Fruit fly (Drosophila melanogaster) whole organism, embryonic: Measurements from ENCODE around the gene CG18269.

Experiments
- CG10462 ChIP-seq: fragments of 200-800 bp; sonication (Bioruptor generic); optimal IDR thresholded peaks from 2 replicates; lab custom pipeline; 2016; ENCODE audit warnings: missing biosample characterization, missing genetic modification characterization
- CG10959 ChIP-seq: fragments of 200-800 bp; sonication (Bioruptor generic); IDR thresholded peaks from 2 replicates; pipeline ENCODE4 v1.3.6; 2022; ENCODE audit warnings: missing biosample characterization, missing genetic modification characterization
- CG12659 ChIP-seq: fragments of 200-800 bp; sonication (Bioruptor generic); optimal IDR thresholded peaks from 3 replicates; lab custom pipeline; 2017; ENCODE audit warnings: mild to moderate bottlenecking, missing biosample characterization, missing genetic modification reagents, missing genetic modification characterization
- CG13287 ChIP-seq: fragments of 200-800 bp; sonication (Bioruptor generic); IDR thresholded peaks from 2 replicates; pipeline ENCODE4 v1.3.6; 2022; ENCODE audit warnings: missing biosample characterization, missing genetic modification characterization; ENCODE audit not compliant: partially characterized antibody
- CG13775 ChIP-seq: fragments of 200-800 bp; sonication (Bioruptor generic); optimal IDR thresholded peaks from 3 replicates; lab custom pipeline; 2017; ENCODE audit warnings: missing biosample characterization, mild to moderate bottlenecking, missing genetic modification characterization
- CG14860 ChIP-seq: fragments of 200-800 bp; sonication (Bioruptor generic); IDR thresholded peaks from 3 replicates; pipeline ENCODE4 v1.3.6; 2022; ENCODE audit warnings: missing biosample characterization, missing genetic modification characterization; ENCODE audit not compliant: partially characterized antibody
- CG1603 ChIP-seq: fragments of 200-800 bp; sonication (Bioruptor generic); optimal IDR thresholded peaks from 2 replicates; lab custom pipeline; 2019; ENCODE audit warnings: missing biosample characterization, mild to moderate bottlenecking, missing genetic modification characterization, moderate library complexity
- CG16813 ChIP-seq: fragments of 200-800 bp; sonication (Bioruptor generic); IDR thresholded peaks from 3 replicates; pipeline ENCODE4 v1.3.6; 2022; ENCODE audit warnings: missing biosample characterization, missing genetic modification characterization; ENCODE audit not compliant: partially characterized antibody
- CG17802 ChIP-seq: fragments of 200-800 bp; sonication (Bioruptor generic); optimal IDR thresholded peaks from 2 replicates; lab custom pipeline; 2018; ENCODE audit warnings: missing biosample characterization, mild to moderate bottlenecking, missing genetic modification characterization, moderate library complexity
- CG17829 ChIP-seq: fragments of 200-800 bp; optimal IDR thresholded peaks from 2 replicates; lab custom pipeline; 2019; ENCODE audit warnings: missing biosample characterization, mild to moderate bottlenecking, missing genetic modification characterization, moderate library complexity
- CG17912 ChIP-seq: fragments of 200-800 bp; sonication (Bioruptor generic); optimal IDR thresholded peaks from 2 replicates; lab custom pipeline; 2018; ENCODE audit warnings: missing biosample characterization, mild to moderate bottlenecking, missing genetic modification characterization
- CG2116 ChIP-seq: fragments of 200-800 bp; sonication (Bioruptor generic); optimal IDR thresholded peaks from 3 replicates; lab custom pipeline; 2018; ENCODE audit warnings: missing biosample characterization, mild to moderate bottlenecking, missing genetic modification characterization
- CG2678 ChIP-seq: fragments of 200-800 bp; sonication (Bioruptor generic); optimal IDR thresholded peaks from 3 replicates; lab custom pipeline; 2019; ENCODE audit warnings: missing biosample characterization, mild to moderate bottlenecking, missing genetic modification characterization, moderate library complexity
- CG34224 ChIP-seq: fragments of 200-800 bp; sonication (Bioruptor generic); IDR thresholded peaks from 3 replicates; pipeline ENCODE4 v1.3.6; 2022; ENCODE audit warnings: missing biosample characterization, missing genetic modification characterization; ENCODE audit not compliant: partially characterized antibody
- CG3995 ChIP-seq: fragments of 200-800 bp; sonication (Bioruptor generic); optimal IDR thresholded peaks from 3 replicates; lab custom pipeline; 2016; ENCODE audit warnings: missing biosample characterization, missing genetic modification characterization
- CG5953 ChIP-seq: fragments of 200-800 bp; sonication (Bioruptor generic); IDR thresholded peaks from 2 replicates; pipeline ENCODE4 v1.3.6; 2022; ENCODE audit warnings: missing biosample characterization, missing genetic modification characterization
- CG6254 ChIP-seq: fragments of 200-800 bp; sonication (Bioruptor generic); optimal IDR thresholded peaks from 3 replicates; lab custom pipeline; 2017; ENCODE audit warnings: mild to moderate bottlenecking, missing biosample characterization, missing genetic modification reagents, missing genetic modification characterization
- CG6654 ChIP-seq: fragments of 200-800 bp; sonication (Bioruptor generic); optimal IDR thresholded peaks from 2 replicates; lab custom pipeline; 2017; ENCODE audit warnings: missing biosample characterization, mild to moderate bottlenecking, missing genetic modification characterization
- CG7839 ChIP-seq: fragments of 200-800 bp; sonication (Bioruptor generic); optimal IDR thresholded peaks from 3 replicates; lab custom pipeline; 2018; ENCODE audit warnings: missing biosample characterization, mild to moderate bottlenecking, missing genetic modification characterization, moderate library complexity
- CG8944 ChIP-seq: fragments of 200-800 bp; sonication (Bioruptor generic); optimal IDR thresholded peaks from 3 replicates; lab custom pipeline; 2016; ENCODE audit warnings: missing biosample characterization, missing genetic modification characterization
- CHES-1-like ChIP-seq: fragments of 200-800 bp; sonication (Bioruptor generic); optimal IDR thresholded peaks from 2 replicates; lab custom pipeline; 2016; ENCODE audit warnings: missing biosample characterization, missing genetic modification characterization
- D ChIP-seq, 2 experiments: fragments of 200-800 bp in 1 of 2; fragments of >200 bp in 1 of 2; sonication (Bioruptor generic) in 1 of 2; optimal IDR thresholded peaks; 2 replicates in 1 of 2; 3 replicates in 1 of 2; lab custom pipeline; 2017; ENCODE audit warnings: mild to moderate bottlenecking in 1 of 2, missing biosample characterization in 1 of 2, missing genetic modification characterization in 1 of 2, missing genetic modification reagents in 1 of 2
- Dll ChIP-seq: fragments of 200-800 bp; sonication (Bioruptor generic); IDR thresholded peaks from 4 replicates; pipeline ENCODE4 v1.3.6; 2022; ENCODE audit warnings: missing biosample characterization, missing genetic modification characterization; ENCODE audit not compliant: partially characterized antibody
- Doc3 ChIP-seq: fragments of 200-800 bp; sonication (Bioruptor generic); IDR thresholded peaks from 3 replicates; pipeline ENCODE4 v1.3.6; 2022; ENCODE audit warnings: missing biosample characterization, missing genetic modification characterization; ENCODE audit not compliant: partially characterized antibody
- E2f1 ChIP-seq: fragments of 200-800 bp; sonication (Bioruptor generic); IDR thresholded peaks from 2 replicates; pipeline ENCODE4 v1.3.6; 2022; ENCODE audit warnings: missing biosample characterization, missing genetic modification characterization
- E2f2 ChIP-seq: fragments of 200-800 bp; sonication (Bioruptor generic); IDR thresholded peaks from 2 replicates; pipeline ENCODE4 v1.3.6; 2022; ENCODE audit warnings: missing biosample characterization, missing genetic modification characterization
- Ets65A ChIP-seq: fragments of 200-800 bp; sonication (Bioruptor generic); peaks from one replicate; lab custom pipeline; 2016; ENCODE audit warnings: missing biosample characterization, missing genetic modification characterization
- Ets97D ChIP-seq: fragments of 200-800 bp; sonication (Bioruptor generic); optimal IDR thresholded peaks from 3 replicates; lab custom pipeline; 2016; ENCODE audit warnings: missing biosample characterization, missing genetic modification characterization
- HmgZ ChIP-seq: fragments of 200-800 bp; sonication (Bioruptor generic); optimal IDR thresholded peaks from 2 replicates; lab custom pipeline; 2018; ENCODE audit warnings: missing biosample characterization, mild to moderate bottlenecking, missing genetic modification characterization
- NC2β ChIP-seq: fragments of 200-800 bp; sonication (Bioruptor generic); optimal IDR thresholded peaks from 2 replicates; lab custom pipeline; 2016; ENCODE audit warnings: missing biosample characterization, missing genetic modification characterization
- Opbp ChIP-seq: fragments of 200-800 bp; sonication (Bioruptor generic); IDR thresholded peaks from 3 replicates; pipeline ENCODE4 v1.3.6; 2022; ENCODE audit warnings: missing biosample characterization, missing genetic modification characterization; ENCODE audit not compliant: partially characterized antibody
- Pdp1 ChIP-seq, 2 experiments: fragments of 200-800 bp; sonication (Bioruptor generic); optimal IDR thresholded peaks; 3 replicates each; lab custom pipeline; 2016; ENCODE audit warnings: missing biosample characterization in 2 of 2, missing genetic modification characterization in 2 of 2, mild to moderate bottlenecking in 1 of 2, moderate library complexity in 1 of 2
- Sin3A ChIP-seq: fragments of >200 bp; optimal IDR thresholded peaks from 2 replicates; lab custom pipeline; 2018
- amos ChIP-seq: fragments of 200-800 bp; sonication (Bioruptor generic); IDR thresholded peaks from 2 replicates; pipeline ENCODE4 v1.3.6; 2022; ENCODE audit warnings: missing biosample characterization, missing genetic modification characterization; ENCODE audit not compliant: partially characterized antibody
- btn ChIP-seq: fragments of 200-800 bp; sonication (Bioruptor generic); optimal IDR thresholded peaks from 2 replicates; lab custom pipeline; 2016; ENCODE audit warnings: missing biosample characterization, missing genetic modification characterization
- cwo ChIP-seq: fragments of 200-800 bp; sonication (Bioruptor generic); optimal IDR thresholded peaks from 3 replicates; lab custom pipeline; 2017; ENCODE audit warnings: missing biosample characterization, missing genetic modification characterization, mild to moderate bottlenecking, moderate library complexity, missing genetic modification reagents
- ewg ChIP-seq: fragments of 200-800 bp; sonication (Bioruptor generic); optimal IDR thresholded peaks from 3 replicates; lab custom pipeline; 2017; ENCODE audit warnings: mild to moderate bottlenecking, missing biosample characterization, missing genetic modification reagents, missing genetic modification characterization
- hb ChIP-seq: fragments of 200-800 bp; sonication (Bioruptor generic); IDR thresholded peaks from 3 replicates; pipeline ENCODE4 v1.3.6; 2022; ENCODE audit warnings: missing biosample characterization, missing genetic modification characterization; ENCODE audit not compliant: partially characterized antibody
- hkb ChIP-seq, 2 experiments: fragments of 200-800 bp in 1 of 2; fragments of >200 bp in 1 of 2; sonication (Bioruptor generic) in 1 of 2; IDR thresholded peaks in 1 of 2; optimal IDR thresholded peaks in 1 of 2; 2 replicates each; pipeline versions ENCODE4 v1.3.6 to Lab custom; 2017 to 2022; ENCODE audit warnings: missing biosample characterization in 1 of 2, missing genetic modification characterization in 1 of 2
- jumu ChIP-seq: fragments of 200-800 bp; sonication (Bioruptor generic); optimal IDR thresholded peaks from 3 replicates; lab custom pipeline; 2016; ENCODE audit warnings: missing biosample characterization, missing genetic modification characterization
- p53 ChIP-seq: fragments of 200-800 bp; sonication (Bioruptor generic); optimal IDR thresholded peaks from 2 replicates; lab custom pipeline; 2016; ENCODE audit warnings: missing biosample characterization, missing genetic modification characterization
- pho ChIP-seq: fragments of 200-800 bp; sonication (Bioruptor generic); optimal IDR thresholded peaks from 2 replicates; lab custom pipeline; 2016; ENCODE audit warnings: missing biosample characterization, missing genetic modification characterization
- row ChIP-seq: fragments of 200-800 bp; sonication (Bioruptor generic); IDR thresholded peaks from 3 replicates; pipeline ENCODE4 v1.3.6; 2022; ENCODE audit warnings: missing biosample characterization, missing genetic modification characterization
- sens ChIP-seq: fragments of 200-800 bp; sonication (Bioruptor generic); peaks from one replicate; lab custom pipeline; 2016; ENCODE audit warnings: missing biosample characterization, missing genetic modification characterization
- stwl ChIP-seq: fragments of 200-800 bp; sonication (Bioruptor generic); optimal IDR thresholded peaks from 3 replicates; lab custom pipeline; 2018; ENCODE audit warnings: missing biosample characterization, mild to moderate bottlenecking, missing genetic modification characterization, moderate library complexity
- tna ChIP-seq: fragments of 200-800 bp; sonication (Bioruptor generic); IDR thresholded peaks from 2 replicates; pipeline ENCODE4 v1.3.6; 2022; ENCODE audit warnings: missing biosample characterization, missing genetic modification characterization; ENCODE audit not compliant: partially characterized antibody
- unpg ChIP-seq: fragments of 200-800 bp; sonication (Bioruptor generic); optimal IDR thresholded peaks from 3 replicates; lab custom pipeline; 2018; ENCODE audit warnings: missing biosample characterization, mild to moderate bottlenecking, missing genetic modification characterization, moderate library complexity

CG18269 gene

dm6 chr2L:5541935-5542685 is 9.5 kb upstream of the CG18269 start, which contains the start of the genes Hel25E and Lam:
Gene Hel25E (minus strand): TSS chr2L:5542314.
Gene Lam (plus strand): TSS chr2L:5542480.
- TF ChIP-seq D (optimal IDR thresholded peaks at IDR 0.05; lab: Kevin White, UChicago) (no peak), D (GFP tag; optimal IDR thresholded peaks at IDR 0.05; lab: Kevin White, UChicago) (no peak), Doc3 (GFP tag; lab: Robert Waterston, UW) (peak; percentile 87), CG6254 (no peak), jumu (GFP tag; lab: Kevin White, UChicago) (peak; percentile 26), CG6654 (GFP tag; lab: Kevin White, UChicago) (no peak), btn (GFP tag; lab: Kevin White, UChicago) (no peak), HmgZ (peak; percentile 58), unpg (GFP tag; lab: Kevin White, UChicago) (no peak), tna (peak; percentile 57), CG14860 (GFP tag; lab: Robert Waterston, UW) (peak; percentile 66; the same call in 1 of the 3 replicates), CG17912 (GFP tag; lab: Kevin White, UChicago) (no peak), E2f1 (GFP tag; lab: Robert Waterston, UW) (peak; percentile 14; the same call in 1 of the 2 replicates), CG10462 (GFP tag; lab: Kevin White, UChicago) (no peak), CG12659 (GFP tag; lab: Kevin White, UChicago) (peak; percentile 61), CG2116 (peak; percentile 89), CG1603 (tag; lab: Kevin White, UChicago) (no peak), hb (peak; percentile 79; the same call in 2 of the 3 replicates), CG5953 (GFP tag; lab: Robert Waterston, UW) (no peak), cwo (GFP tag; lab: Kevin White, UChicago) (no peak), CHES-1-like (GFP tag; lab: Kevin White, UChicago) (peak; percentile 42), E2f2 (GFP tag; lab: Robert Waterston, UW) (0 out of 2 replicates have a peak, but pooled peaks have one; percentile 40), Ets97D (GFP tag; lab: Kevin White, UChicago) (peak; percentile 82), CG8944 (GFP tag; lab: Kevin White, UChicago) (no peak), amos (GFP tag; lab: Robert Waterston, UW) (peak; percentile 83), CG17829 (tag; lab: Kevin White, UChicago) (peak; percentile 50), NC2β (GFP tag; lab: Kevin White, UChicago) (peak; percentile 60), Sin3A (lab: Kevin White, UChicago) (peak; percentile 98), Dll (GFP tag; lab: Robert Waterston, UW) (peak; percentile 97), CG2678 (tag; lab: Kevin White, UChicago) (no peak), ewg (GFP tag; lab: Kevin White, UChicago) (peak; percentile 32), CG34224 (GFP tag; lab: Robert Waterston, UW) (peak; percentile 86), CG17802 (tag; lab: Kevin White, UChicago) (no peak), pho (GFP tag; lab: Kevin White, UChicago) (no peak), sens (GFP tag; lab: Kevin White, UChicago) (peak; percentile 92), hkb (optimal IDR thresholded peaks at IDR 0.05; lab: Kevin White, UChicago) (peak; percentile 69), hkb (GFP tag; IDR thresholded peaks at IDR 0.05; lab: Robert Waterston, UW) (no peak), CG7839 (tag; lab: Kevin White, UChicago) (no peak), CG16813 (GFP tag; lab: Robert Waterston, UW) (peak; percentile 88), p53 (GFP tag; lab: Kevin White, UChicago) (no peak), row (GFP tag; lab: Robert Waterston, UW) (peak; percentile 71), CG13775 (GFP tag; lab: Kevin White, UChicago) (peak; percentile 7), stwl (tag; lab: Kevin White, UChicago) (peak; percentile 71), Pdp1 (GFP tag; optimal IDR thresholded peaks at IDR 0.05; lab: Kevin White, UChicago) (peak; percentile 5 to 7), CG10959 (GFP tag; lab: Robert Waterston, UW) (no peak), Opbp (GFP tag; lab: Robert Waterston, UW) (peak; percentile 76), CG13287 (GFP tag; lab: Robert Waterston, UW) (peak; percentile 95), Ets65A (GFP tag; lab: Kevin White, UChicago) (peak; percentile 80), CG3995 (GFP tag; lab: Kevin White, UChicago) (peak; percentile 49)
